Fruit fly (Drosophila melanogaster) whole organism, embryonic: ENCODE data around the gene Tep2.

Source experiments
- Ada2b ChIP-seq: fragments of 200-800 bp; sonication (Bioruptor generic); IDR thresholded peaks from 2 replicates; pipeline ENCODE4 v1.3.6; 2022; ENCODE audit warnings: missing biosample characterization, missing genetic modification characterization
- Atf3 ChIP-seq: fragments of 200-800 bp; sonication (Bioruptor generic); optimal IDR thresholded peaks from 3 replicates; lab custom pipeline; 2016; ENCODE audit warnings: missing biosample characterization, missing genetic modification characterization
- Bdp1 ChIP-seq: fragments of 200-800 bp; sonication (Bioruptor generic); optimal IDR thresholded peaks from 3 replicates; lab custom pipeline; 2016; ENCODE audit warnings: missing biosample characterization, missing genetic modification characterization
- CG10366 ChIP-seq: fragments of 200-800 bp; sonication (Bioruptor generic); IDR thresholded peaks from 2 replicates; pipeline ENCODE4 v1.3.6; 2022; ENCODE audit warnings: missing biosample characterization, missing genetic modification characterization
- CG11504 ChIP-seq: fragments of 200-800 bp; sonication (Bioruptor generic); optimal IDR thresholded peaks from 3 replicates; lab custom pipeline; 2019; ENCODE audit warnings: missing biosample characterization, mild to moderate bottlenecking, missing genetic modification characterization, moderate library complexity
- CG12659 ChIP-seq: fragments of 200-800 bp; sonication (Bioruptor generic); optimal IDR thresholded peaks from 3 replicates; lab custom pipeline; 2017; ENCODE audit warnings: mild to moderate bottlenecking, missing biosample characterization, missing genetic modification reagents, missing genetic modification characterization
- CG14710 ChIP-seq: fragments of 200-800 bp; sonication (Bioruptor generic); optimal IDR thresholded peaks from 3 replicates; lab custom pipeline; 2019; ENCODE audit warnings: missing biosample characterization, mild to moderate bottlenecking, missing genetic modification characterization, moderate library complexity
- CG1529 ChIP-seq: fragments of 200-800 bp; sonication (Bioruptor generic); optimal IDR thresholded peaks from 3 replicates; lab custom pipeline; 2018; ENCODE audit warnings: missing biosample characterization, missing genetic modification characterization
- CG17912 ChIP-seq: fragments of 200-800 bp; sonication (Bioruptor generic); optimal IDR thresholded peaks from 2 replicates; lab custom pipeline; 2018; ENCODE audit warnings: missing biosample characterization, mild to moderate bottlenecking, missing genetic modification characterization
- CG30403 ChIP-seq: fragments of 200-800 bp; sonication (Bioruptor generic); optimal IDR thresholded peaks from 3 replicates; lab custom pipeline; 2016; ENCODE audit warnings: missing biosample characterization, missing genetic modification characterization
- CG32772 ChIP-seq: fragments of 200-800 bp; sonication (Bioruptor generic); IDR thresholded peaks from 2 replicates; pipeline ENCODE4 v1.3.6; 2022; ENCODE audit warnings: missing biosample characterization, missing genetic modification characterization
- CG7839 ChIP-seq: fragments of 200-800 bp; sonication (Bioruptor generic); optimal IDR thresholded peaks from 3 replicates; lab custom pipeline; 2018; ENCODE audit warnings: missing biosample characterization, mild to moderate bottlenecking, missing genetic modification characterization, moderate library complexity
- CG7928 ChIP-seq: fragments of 200-800 bp; sonication (Bioruptor generic); optimal IDR thresholded peaks from 2 replicates; lab custom pipeline; 2017; ENCODE audit warnings: missing biosample characterization, mild to moderate bottlenecking, missing genetic modification characterization
- CG8281 ChIP-seq: fragments of 200-800 bp; sonication (Bioruptor generic); optimal IDR thresholded peaks from 2 replicates; lab custom pipeline; 2018; ENCODE audit warnings: missing biosample characterization, mild to moderate bottlenecking, missing genetic modification characterization, moderate library complexity
- CG9932 ChIP-seq: fragments of 200-800 bp; sonication (Bioruptor generic); IDR thresholded peaks from 2 replicates; pipeline ENCODE4 v1.3.6; 2022; ENCODE audit warnings: missing biosample characterization, missing genetic modification characterization
- CHES-1-like ChIP-seq: fragments of 200-800 bp; sonication (Bioruptor generic); optimal IDR thresholded peaks from 2 replicates; lab custom pipeline; 2016; ENCODE audit warnings: missing biosample characterization, missing genetic modification characterization
- CkIIα-i1 ChIP-seq: fragments of 200-800 bp; sonication (Bioruptor generic); IDR thresholded peaks from 2 replicates; pipeline ENCODE4 v1.3.6; 2022; ENCODE audit warnings: missing biosample characterization, missing genetic modification characterization
- CoRest ChIP-seq: fragments of 200-800 bp; sonication (Bioruptor generic); optimal IDR thresholded peaks from 3 replicates; lab custom pipeline; 2018; ENCODE audit warnings: missing biosample characterization, mild to moderate bottlenecking, missing genetic modification characterization, moderate library complexity
- Gug ChIP-seq: fragments of 200-800 bp; sonication (Bioruptor generic); IDR thresholded peaks from 4 replicates; pipeline ENCODE4 v1.3.6; 2022; ENCODE audit warnings: missing biosample characterization, missing genetic modification characterization
- Hr39 ChIP-seq: fragments of >200 bp; optimal IDR thresholded peaks from 2 replicates; lab custom pipeline; 2017
- NFAT ChIP-seq: fragments of 200-800 bp; sonication (Bioruptor generic); IDR thresholded peaks from 2 replicates; pipeline ENCODE4 v1.3.6; 2022; ENCODE audit warnings: missing biosample characterization, missing genetic modification characterization
- Nf-YA ChIP-seq: fragments of 200-800 bp; sonication (Bioruptor generic); IDR thresholded peaks from 2 replicates; pipeline ENCODE4 v1.3.6; 2022; ENCODE audit warnings: missing biosample characterization, missing genetic modification characterization
- Oaz ChIP-seq: fragments of 200-800 bp; sonication (Bioruptor generic); IDR thresholded peaks from 2 replicates; pipeline ENCODE4 v1.3.6; 2022; ENCODE audit warnings: missing biosample characterization, missing genetic modification characterization
- Sry-β ChIP-seq: fragments of 200-800 bp; sonication (Bioruptor generic); optimal IDR thresholded peaks from 2 replicates; lab custom pipeline; 2018; ENCODE audit warnings: missing biosample characterization, mild to moderate bottlenecking, missing genetic modification characterization, moderate library complexity
- Taf1 ChIP-seq: fragments of 200-800 bp; sonication (Bioruptor generic); IDR thresholded peaks from 2 replicates; pipeline ENCODE4 v1.3.6; 2022; ENCODE audit warnings: missing biosample characterization, missing genetic modification characterization
- ara ChIP-seq: fragments of 200-800 bp; sonication (Bioruptor generic); IDR thresholded peaks from 2 replicates; pipeline ENCODE4 v1.3.6; 2022; ENCODE audit warnings: missing biosample characterization, missing genetic modification characterization
- crc ChIP-seq: fragments of 200-800 bp; sonication (Bioruptor generic); optimal IDR thresholded peaks from 2 replicates; lab custom pipeline; 2016; ENCODE audit warnings: missing biosample characterization, missing genetic modification characterization
- crol ChIP-seq: fragments of 200-800 bp; sonication (Bioruptor generic); IDR thresholded peaks from 2 replicates; pipeline ENCODE4 v1.3.6; 2022; ENCODE audit warnings: missing biosample characterization, missing genetic modification characterization
- dimm ChIP-seq: fragments of 200-800 bp; sonication (Bioruptor generic); IDR thresholded peaks from 2 replicates; pipeline ENCODE4 v1.3.6; 2022; ENCODE audit warnings: missing biosample characterization, missing genetic modification characterization
- fd96Cb ChIP-seq: fragments of 200-800 bp; sonication (Bioruptor generic); optimal IDR thresholded peaks from 2 replicates; lab custom pipeline; 2018; ENCODE audit warnings: missing biosample characterization, mild to moderate bottlenecking, missing genetic modification characterization, moderate library complexity
- grau ChIP-seq: fragments of 200-800 bp; optimal IDR thresholded peaks from 3 replicates; lab custom pipeline; 2019; ENCODE audit warnings: missing biosample characterization, mild to moderate bottlenecking, missing genetic modification characterization, moderate library complexity
- hbn ChIP-seq: fragments of 200-800 bp; sonication (Bioruptor generic); IDR thresholded peaks from 2 replicates; pipeline ENCODE4 v1.3.6; 2022; ENCODE audit warnings: missing biosample characterization, missing genetic modification characterization; ENCODE audit not compliant: partially characterized antibody
- nom ChIP-seq: fragments of 200-800 bp; sonication (Bioruptor generic); optimal IDR thresholded peaks from 2 replicates; lab custom pipeline; 2017; ENCODE audit warnings: missing biosample characterization, missing genetic modification characterization, mild to moderate bottlenecking, moderate library complexity, missing genetic modification reagents
- pb ChIP-seq: fragments of 200-800 bp; sonication (Bioruptor generic); optimal IDR thresholded peaks from 3 replicates; lab custom pipeline; 2016; ENCODE audit warnings: missing biosample characterization, missing genetic modification characterization
- rib ChIP-seq: fragments of 200-800 bp; sonication (Bioruptor generic); IDR thresholded peaks from 2 replicates; pipeline ENCODE4 v1.3.6; 2022; ENCODE audit warnings: missing biosample characterization, missing genetic modification characterization
- row ChIP-seq: fragments of 200-800 bp; sonication (Bioruptor generic); IDR thresholded peaks from 3 replicates; pipeline ENCODE4 v1.3.6; 2022; ENCODE audit warnings: missing biosample characterization, missing genetic modification characterization
- scrt ChIP-seq: fragments of 200-800 bp; sonication (Bioruptor generic); optimal IDR thresholded peaks from 2 replicates; lab custom pipeline; 2018; ENCODE audit warnings: missing biosample characterization, mild to moderate bottlenecking, missing genetic modification characterization, moderate library complexity
- sd ChIP-seq: fragments of 200-800 bp; sonication (Bioruptor generic); optimal IDR thresholded peaks from 3 replicates; lab custom pipeline; 2018; ENCODE audit warnings: missing biosample characterization, mild to moderate bottlenecking, missing genetic modification characterization, moderate library complexity
- sens ChIP-seq: fragments of 200-800 bp; sonication (Bioruptor generic); peaks from one replicate; lab custom pipeline; 2016; ENCODE audit warnings: missing biosample characterization, missing genetic modification characterization
- slbo ChIP-seq: fragments of 200-800 bp; sonication (Bioruptor generic); IDR thresholded peaks from 2 replicates; pipeline ENCODE4 v1.3.6; 2022; ENCODE audit warnings: missing biosample characterization, missing genetic modification characterization
- slou ChIP-seq: fragments of 200-800 bp; sonication (Bioruptor generic); optimal IDR thresholded peaks from 3 replicates; lab custom pipeline; 2016; ENCODE audit warnings: missing biosample characterization, missing genetic modification characterization
- slp2 ChIP-seq: fragments of 200-800 bp; sonication (Bioruptor generic); optimal IDR thresholded peaks from 2 replicates; lab custom pipeline; 2016; ENCODE audit warnings: missing biosample characterization, missing genetic modification characterization
- sna ChIP-seq: fragments of 200-800 bp; sonication (Bioruptor generic); IDR thresholded peaks from 2 replicates; pipeline ENCODE4 v1.3.6; 2022; ENCODE audit warnings: missing biosample characterization, missing genetic modification characterization; ENCODE audit not compliant: partially characterized antibody
- sob ChIP-seq: fragments of 200-800 bp; sonication (Bioruptor generic); IDR thresholded peaks from 2 replicates; pipeline ENCODE4 v1.3.6; 2022; ENCODE audit warnings: missing biosample characterization, missing genetic modification characterization
- stwl ChIP-seq: fragments of 200-800 bp; sonication (Bioruptor generic); optimal IDR thresholded peaks from 3 replicates; lab custom pipeline; 2018; ENCODE audit warnings: missing biosample characterization, mild to moderate bottlenecking, missing genetic modification characterization, moderate library complexity
- sug ChIP-seq: fragments of 200-800 bp; optimal IDR thresholded peaks from 2 replicates; lab custom pipeline; 2019; ENCODE audit warnings: missing biosample characterization, mild to moderate bottlenecking, missing genetic modification characterization, moderate library complexity
- tin ChIP-seq: fragments of 200-800 bp; sonication (Bioruptor generic); optimal IDR thresholded peaks from 3 replicates; lab custom pipeline; 2016; ENCODE audit warnings: missing biosample characterization, missing genetic modification characterization
- unc-4 ChIP-seq: fragments of 200-800 bp; sonication (Bioruptor generic); IDR thresholded peaks from 2 replicates; pipeline ENCODE4 v1.3.6; 2022; ENCODE audit warnings: missing biosample characterization, missing genetic modification characterization; ENCODE audit not compliant: partially characterized antibody
- usp ChIP-seq: fragments of >200 bp; optimal IDR thresholded peaks from 2 replicates; lab custom pipeline; 2017; ENCODE audit warnings: missing biosample characterization, missing genetic modification characterization
- wek ChIP-seq: fragments of 200-800 bp; sonication (Bioruptor generic); optimal IDR thresholded peaks from 3 replicates; lab custom pipeline; 2018; ENCODE audit warnings: missing biosample characterization, mild to moderate bottlenecking, missing genetic modification characterization, moderate library complexity
- z ChIP-seq: fragments of 200-800 bp; sonication (Bioruptor generic); IDR thresholded peaks from 3 replicates; pipeline ENCODE4 v1.3.6; 2022; ENCODE audit warnings: missing biosample characterization, missing genetic modification characterization

Tep2 gene

DNA sequence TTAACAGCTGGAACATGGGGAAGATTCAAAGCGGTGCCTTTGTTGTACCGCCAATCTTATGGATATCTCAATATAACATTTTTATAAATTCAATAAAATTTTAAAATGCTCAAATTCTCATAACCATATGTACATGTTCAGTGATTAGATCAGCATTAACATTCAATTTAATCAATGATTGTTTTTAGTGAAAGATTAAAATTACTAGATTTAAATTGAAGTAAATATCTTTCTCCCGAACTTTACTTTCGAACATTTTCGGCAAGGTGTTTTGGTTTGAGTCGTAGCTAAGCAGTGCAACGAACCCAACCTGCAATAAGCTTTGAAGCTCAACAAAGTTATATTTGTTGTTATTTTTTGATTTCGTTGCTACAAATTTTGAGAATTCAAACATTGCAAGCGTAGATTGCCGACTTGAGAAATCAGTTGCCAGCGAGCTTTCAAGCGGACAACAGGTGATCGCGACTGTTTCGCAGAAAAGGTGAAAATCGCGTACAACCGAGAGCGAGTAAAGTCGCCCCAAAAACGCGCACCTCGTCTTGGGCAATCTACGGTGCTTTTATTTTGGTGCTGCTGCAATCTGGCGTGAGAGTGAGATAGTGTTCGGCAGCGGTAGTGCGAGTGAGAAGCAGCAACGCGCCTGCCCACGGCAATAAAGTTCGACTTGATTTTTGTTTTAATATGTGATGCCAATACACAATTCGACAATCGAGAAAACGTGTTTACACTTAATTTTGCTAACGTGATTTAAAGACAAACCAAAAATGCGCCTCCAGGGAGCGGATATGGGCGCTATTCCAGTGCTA, 1.2 kb upstream of the Tep2 start, which contains the start of gene Tep3 (continued):
- 0 out of 2 replicates have a peak, but pooled peaks have one; percentile 15 for TF ChIP-seq CG10366 (GFP tag; lab: Robert Waterston, UW)
- TF ChIP-seq CG12659 (GFP tag; lab: Kevin White, UChicago), result peak; percentile 13
- no peak for TF ChIP-seq Bdp1
- no peak for TF ChIP-seq CG32772 (GFP tag; lab: Robert Waterston, UW)
- TF ChIP-seq CG30403 (GFP tag; lab: Kevin White, UChicago), result peak; percentile 29
- TF ChIP-seq CG8281 (tag; lab: Kevin White, UChicago), result peak; percentile 54
- no peak for TF ChIP-seq sna (GFP tag; lab: Robert Waterston, UW)
- no peak for TF ChIP-seq Nf-YA (GFP tag; lab: Robert Waterston, UW)
- TF ChIP-seq sob (GFP tag; lab: Robert Waterston, UW), result no peak; the same call in 1 of the 2 replicates
- TF ChIP-seq z (GFP tag; lab: Robert Waterston, UW), result no peak
- TF ChIP-seq CHES-1-like (GFP tag; lab: Kevin White, UChicago), result peak; percentile 32
- TF ChIP-seq NFAT (GFP tag; lab: Robert Waterston, UW), result no peak
- no peak for TF ChIP-seq hbn
- TF ChIP-seq CG17912 (GFP tag; lab: Kevin White, UChicago), result no peak
- TF ChIP-seq CG7928 (GFP tag; lab: Kevin White, UChicago), result no peak
- TF ChIP-seq sens (GFP tag; lab: Kevin White, UChicago), result peak; percentile 80
- TF ChIP-seq CG11504 (tag; lab: Kevin White, UChicago), result no peak
- peak; percentile 31 for TF ChIP-seq sd (tag; lab: Kevin White, UChicago)
- TF ChIP-seq Atf3 (GFP tag; lab: Kevin White, UChicago), result peak; percentile 1
- TF ChIP-seq crol, result no peak
- no peak for TF ChIP-seq nom (GFP tag; lab: Kevin White, UChicago)
- TF ChIP-seq fd96Cb (tag; lab: Kevin White, UChicago), result no peak
- TF ChIP-seq row, result peak; percentile 38; the same call in 1 of the 3 replicates
- TF ChIP-seq slou, result no peak
- TF ChIP-seq ara (GFP tag; lab: Robert Waterston, UW), result no peak
- TF ChIP-seq scrt (GFP tag; lab: Kevin White, UChicago), result no peak
- no peak for TF ChIP-seq CG14710 (tag; lab: Kevin White, UChicago)
- TF ChIP-seq sug, result peak; percentile 6
- no peak for TF ChIP-seq slp2 (GFP tag; lab: Kevin White, UChicago)
- peak; percentile 23; the same call in 1 of the 2 replicates for TF ChIP-seq Ada2b (GFP tag; lab: Robert Waterston, UW)
- TF ChIP-seq crc (GFP tag; lab: Kevin White, UChicago), result no peak
- TF ChIP-seq tin (GFP tag; lab: Kevin White, UChicago), result peak; percentile 42
- TF ChIP-seq stwl, result peak; percentile 0
- TF ChIP-seq Hr39 (lab: Kevin White, UChicago), result no peak
- peak; percentile 43; the same call in 1 of the 2 replicates for TF ChIP-seq slbo (GFP tag; lab: Robert Waterston, UW)
- TF ChIP-seq CG7839 (tag; lab: Kevin White, UChicago), result peak; percentile 48
- no peak for TF ChIP-seq Taf1 (GFP tag; lab: Robert Waterston, UW)
- TF ChIP-seq CkIIα-i1 (GFP tag; lab: Robert Waterston, UW), result no peak
- TF ChIP-seq Sry-β, result no peak
- no peak for TF ChIP-seq rib
- TF ChIP-seq wek (GFP tag; lab: Kevin White, UChicago), result no peak
- TF ChIP-seq Oaz (GFP tag; lab: Robert Waterston, UW), result no peak
- TF ChIP-seq CG9932, result peak; percentile 62
- no peak for TF ChIP-seq unc-4 (GFP tag; lab: Robert Waterston, UW)
- TF ChIP-seq grau (tag; lab: Kevin White, UChicago), result no peak
- TF ChIP-seq CG1529 (GFP tag; lab: Kevin White, UChicago), result no peak
- TF ChIP-seq CoRest, result peak; percentile 37
- TF ChIP-seq usp (GFP tag; lab: Kevin White, UChicago), result no peak
- no peak for TF ChIP-seq dimm
- no peak for TF ChIP-seq pb (GFP tag; lab: Kevin White, UChicago)
- no peak for TF ChIP-seq Gug (GFP tag; lab: Robert Waterston, UW)
